Worm (Caenorhabditis elegans) whole organism, late embryonic: ENCODE measurements around the gene F20D6.9.

Experiments used
- C08G9.2 ChIP-seq: sonication (generic microtip); optimal IDR thresholded peaks from 2 replicates; lab custom pipeline; 2016; ENCODE audit warnings: mild to moderate bottlenecking, missing genetic modification characterization, moderate library complexity, missing compliant biosample characterization
- F13H6.1 ChIP-seq: sonication (generic microtip); optimal IDR thresholded peaks from 2 replicates; lab custom pipeline; 2016; ENCODE audit warnings: missing genetic modification characterization, missing compliant biosample characterization
- K02D7.2 ChIP-seq: sonication (generic microtip); optimal IDR thresholded peaks from 2 replicates; lab custom pipeline; 2017; ENCODE audit warnings: mild to moderate bottlenecking, missing genetic modification characterization, missing compliant biosample characterization
- K09A11.1 ChIP-seq: sonication (generic microtip); optimal IDR thresholded peaks from 2 replicates; lab custom pipeline; 2017; ENCODE audit warnings: antibody characterized with exemption, mild to moderate bottlenecking, missing genetic modification characterization, missing compliant biosample characterization; ENCODE audit not compliant: insufficient read depth
- ama-1 ChIP-seq: fragments of 150-350 bp; optimal IDR thresholded peaks from 2 replicates; lab custom pipeline; 2014
- ceh-2 ChIP-seq: sonication (generic microtip); optimal IDR thresholded peaks from 2 replicates; lab custom pipeline; 2016; ENCODE audit warnings: missing genotype, missing genetic modification characterization, missing compliant biosample characterization
- ceh-22 ChIP-seq: sonication (generic microtip); optimal IDR thresholded peaks from 2 replicates; lab custom pipeline; 2017; ENCODE audit warnings: missing biosample characterization, missing genetic modification characterization
- ceh-24 ChIP-seq: sonication (generic microtip); optimal IDR thresholded peaks from 2 replicates; lab custom pipeline; 2016; ENCODE audit warnings: mild to moderate bottlenecking, missing genetic modification characterization, missing compliant biosample characterization
- ceh-45 ChIP-seq: fragments of 200-800 bp; sonication (Bioruptor generic); IDR thresholded peaks from 2 replicates; pipeline ENCODE4 v1.3.6; 2022; ENCODE audit warnings: missing genetic modification reagents, missing genetic modification characterization, missing compliant biosample characterization
- ceh-48 ChIP-seq: sonication (generic microtip); optimal IDR thresholded peaks from 2 replicates; lab custom pipeline; 2016; ENCODE audit warnings: missing genetic modification characterization, inconsistent platforms, missing compliant biosample characterization
- ceh-9 ChIP-seq: sonication (generic microtip); optimal IDR thresholded peaks from 2 replicates; lab custom pipeline; 2016; ENCODE audit warnings: mild to moderate bottlenecking, missing genetic modification characterization, inconsistent platforms, missing compliant biosample characterization
- dmd-4 ChIP-seq: sonication (generic microtip); optimal IDR thresholded peaks from 2 replicates; lab custom pipeline; 2016; ENCODE audit warnings: borderline replicate concordance, missing genetic modification characterization, missing compliant biosample characterization
- dve-1 ChIP-seq: sonication (generic microtip); optimal IDR thresholded peaks from 2 replicates; lab custom pipeline; 2017; ENCODE audit warnings: antibody characterized with exemption, mild to moderate bottlenecking, missing genetic modification characterization, missing compliant biosample characterization
- fax-1 ChIP-seq: sonication (generic microtip); optimal IDR thresholded peaks from 2 replicates; lab custom pipeline; 2016; ENCODE audit warnings: missing genotype, missing genetic modification characterization, missing compliant biosample characterization
- gmeb-2 ChIP-seq: sonication (generic microtip); optimal IDR thresholded peaks from 2 replicates; lab custom pipeline; 2016; ENCODE audit warnings: missing genetic modification characterization, inconsistent platforms, missing compliant biosample characterization
- hlh-6 ChIP-seq: sonication (generic microtip); optimal IDR thresholded peaks from 2 replicates; lab custom pipeline; 2016; ENCODE audit warnings: missing genotype, missing genetic modification characterization, missing compliant biosample characterization
- nhr-232 ChIP-seq: sonication (generic microtip); optimal IDR thresholded peaks from 2 replicates; lab custom pipeline; 2016; ENCODE audit warnings: missing genetic modification characterization, missing compliant biosample characterization
- pag-3 ChIP-seq: sonication (generic microtip); optimal IDR thresholded peaks from 2 replicates; lab custom pipeline; 2016; ENCODE audit warnings: missing compliant biosample characterization, missing genetic modification characterization, borderline replicate concordance
- pat-9 ChIP-seq: fragments of 200-800 bp; sonication (Bioruptor generic); optimal IDR thresholded peaks from 2 replicates; lab custom pipeline; 2018; ENCODE audit warnings: mild to moderate bottlenecking, missing genetic modification characterization, moderate library complexity, missing compliant biosample characterization
- pha-2 ChIP-seq: sonication (generic microtip); optimal IDR thresholded peaks from 2 replicates; lab custom pipeline; 2017; ENCODE audit warnings: mild to moderate bottlenecking, missing genetic modification characterization, missing compliant biosample characterization
- pqm-1 ChIP-seq: sonication (generic microtip); optimal IDR thresholded peaks from 2 replicates; lab custom pipeline; 2016; ENCODE audit warnings: missing genetic modification characterization, missing compliant biosample characterization
- pros-1 ChIP-seq: fragments of 150-350 bp; optimal IDR thresholded peaks from 2 replicates; lab custom pipeline; 2014; ENCODE audit warnings: missing biosample characterization, missing genetic modification reagents, missing genetic modification characterization
- ref-2 ChIP-seq: sonication (generic microtip); optimal IDR thresholded peaks from 2 replicates; lab custom pipeline; 2016; ENCODE audit warnings: missing genetic modification characterization, missing compliant biosample characterization
- sox-2 ChIP-seq: fragments of 200-800 bp; sonication (Bioruptor generic); IDR thresholded peaks from 2 replicates; pipeline ENCODE4 v1.3.6; 2022; ENCODE audit warnings: missing genetic modification reagents, missing genetic modification characterization, missing compliant biosample characterization
- sox-4 ChIP-seq: sonication (generic microtip); optimal IDR thresholded peaks from 2 replicates; lab custom pipeline; 2017; ENCODE audit warnings: mild to moderate bottlenecking, missing genetic modification characterization, inconsistent platforms, missing compliant biosample characterization
- ttx-3 ChIP-seq: sonication (generic microtip); optimal IDR thresholded peaks from 2 replicates; lab custom pipeline; 2016; ENCODE audit warnings: missing genetic modification reagents, missing genetic modification characterization, missing compliant biosample characterization
- unc-55 ChIP-seq: sonication (generic microtip); optimal IDR thresholded peaks from 2 replicates; lab custom pipeline; 2017; ENCODE audit warnings: missing biosample characterization, missing genetic modification reagents, missing genetic modification characterization
- unc-86 ChIP-seq: sonication (generic microtip); optimal IDR thresholded peaks from 2 replicates; lab custom pipeline; 2016; ENCODE audit warnings: missing genetic modification characterization, missing compliant biosample characterization
- ztf-16 ChIP-seq: sonication (generic microtip); optimal IDR thresholded peaks from 2 replicates; lab custom pipeline; 2017; ENCODE audit warnings: missing genetic modification characterization, missing compliant biosample characterization

F20D6.9 gene

DNA sequence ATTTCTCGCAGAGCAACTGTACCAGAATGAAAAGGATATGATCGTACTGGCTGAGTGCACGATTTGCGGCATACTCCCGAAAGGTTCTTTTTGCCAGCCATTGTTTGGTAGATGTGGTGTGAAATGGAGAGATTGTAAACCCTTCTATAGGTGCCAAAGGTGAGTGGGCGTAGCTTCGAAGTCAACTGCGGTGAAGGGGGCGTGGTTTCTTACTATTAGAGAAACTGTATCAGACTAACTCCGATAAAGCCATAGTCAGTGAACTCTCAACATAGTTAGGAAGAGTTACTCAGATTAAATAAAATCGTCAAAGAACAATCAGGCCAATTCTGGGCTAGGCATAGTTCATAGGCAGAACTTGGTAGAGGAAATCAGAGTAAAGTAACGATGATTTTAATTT, at the start of gene F20D6.9:
TSS of gene F20D6.9 (minus strand) at position 101 of the 400 bp plus-strand sequence.
- no peak for TF ChIP-seq unc-86 (tag; lab: Kevin White, UChicago)
- TF ChIP-seq ceh-2 (tag; lab: Kevin White, UChicago) = no peak
- no peak for TF ChIP-seq sox-2 (GFP tag; lab: Robert Waterston, UW)

DNA sequence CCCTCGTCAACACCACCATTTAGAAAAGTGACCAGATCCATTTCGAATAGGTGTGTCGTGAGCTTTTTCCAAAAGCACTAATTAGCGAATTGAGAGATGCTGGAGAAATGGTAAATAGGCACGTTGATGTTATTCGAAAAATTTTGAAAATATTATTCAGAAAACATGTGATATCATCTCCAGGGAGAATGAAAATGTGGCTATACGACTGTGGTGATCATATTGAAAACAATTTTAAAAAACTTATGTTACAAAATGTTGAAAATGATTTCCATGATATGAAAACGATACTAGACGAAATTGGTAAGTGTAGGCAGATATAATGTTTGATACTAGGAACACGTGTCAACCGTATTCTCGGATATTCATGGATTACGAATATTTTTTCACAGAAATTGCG, 49.6 kb upstream of the F20D6.9 start, which contains the start of gene K07C11.10:
TSS of gene K07C11.10 (minus strand) at position 101 of the 400 bp plus-strand sequence.
- TF ChIP-seq ama-1 (lab: Kevin White, UChicago) = no peak
- no peak for TF ChIP-seq ttx-3
- TF ChIP-seq sox-4 (tag; lab: Kevin White, UChicago) = no peak
- no peak for TF ChIP-seq ztf-16 (tag; lab: Kevin White, UChicago)
- TF ChIP-seq ref-2 (tag; lab: Kevin White, UChicago) = no peak
- no peak for TF ChIP-seq K09A11.1 (tag; lab: Kevin White, UChicago)

- TF ChIP-seq nhr-232 (tag; lab: Kevin White, UChicago) (no peak), ztf-16 (tag; lab: Kevin White, UChicago) (no peak), fax-1 (tag; lab: Kevin White, UChicago) (no peak), pha-2 (tag; lab: Kevin White, UChicago) (no peak), ceh-22 (tag; lab: Kevin White, UChicago) (no peak), ceh-2 (tag; lab: Kevin White, UChicago) (no peak)
These were observed 47.4 kb upstream of the F20D6.9 start, which contains the start of gene pax-1 for ce11 chrV:8224634-8225033. pax-1 (plus strand) TSS chrV:8224934.

- TF ChIP-seq pros-1 (tag; lab: Kevin White, UChicago) (no peak), C08G9.2 (tag; lab: Kevin White, UChicago) (no peak), pqm-1 (tag; lab: Kevin White, UChicago) (no peak), ceh-45 (GFP tag; lab: Robert Waterston, UW) (no peak), ceh-24 (no peak), hlh-6 (no peak), nhr-232 (tag; lab: Kevin White, UChicago) (no peak), ceh-9 (tag; lab: Kevin White, UChicago) (no peak), sox-2 (GFP tag; lab: Robert Waterston, UW) (no peak), pag-3 (tag; lab: Kevin White, UChicago) (no peak)
These were observed 46.2 kb upstream of the F20D6.9 start for ce11 chrV:8223417-8223816.

DNA sequence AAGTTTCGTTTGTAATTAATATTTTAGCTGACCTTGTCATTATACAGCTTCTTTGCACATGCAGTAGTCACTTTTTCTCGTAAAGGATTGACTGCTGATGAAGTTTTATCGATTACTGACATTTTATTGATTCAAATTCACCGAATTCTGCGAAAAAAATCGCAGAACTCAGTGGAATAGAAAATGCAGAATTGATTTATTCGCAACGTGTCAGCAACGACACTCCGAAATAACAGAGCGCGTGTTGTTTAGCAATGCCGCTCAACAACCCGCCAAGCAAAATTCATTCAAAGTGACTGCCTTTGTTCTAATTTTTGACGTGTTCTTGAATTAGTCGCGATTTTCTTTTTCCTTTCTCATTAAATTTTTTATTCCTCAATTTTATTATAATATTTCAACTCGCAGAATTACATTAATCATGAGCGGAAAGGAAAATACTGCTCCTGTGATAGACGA, 43.9 kb upstream of the F20D6.9 start, which contains the start of the genes cogc-6 and air-1:
TSS of gene cogc-6 (minus strand) at position 234 of the 456 bp plus-strand sequence.
TSS of gene air-1 (plus strand) at position 406 of the 456 bp plus-strand sequence.
- TF ChIP-seq ceh-22 (tag; lab: Kevin White, UChicago) (no peak), dve-1 (tag; lab: Kevin White, UChicago) (no peak)

DNA sequence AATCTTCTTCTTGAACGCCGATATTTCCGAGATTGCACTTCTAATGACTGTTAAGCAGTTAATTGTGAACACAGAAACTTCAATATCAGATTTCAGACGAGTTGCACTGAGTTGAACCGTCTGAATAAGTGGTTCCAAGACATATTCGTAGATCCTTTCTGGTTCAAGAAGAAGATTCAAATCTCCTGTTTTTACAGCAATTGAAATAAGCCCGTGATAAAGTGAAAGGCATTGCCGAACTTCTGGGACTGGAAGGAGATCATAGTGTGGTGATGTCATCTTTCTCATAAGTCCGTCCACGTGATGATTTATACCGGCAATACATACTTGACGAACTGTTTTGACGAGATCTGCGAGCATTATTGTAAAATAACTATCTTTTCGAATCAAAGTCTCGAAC, 42.3 kb upstream of the F20D6.9 start:
- TF ChIP-seq dmd-4 (no peak), ceh-22 (tag; lab: Kevin White, UChicago) (no peak), pat-9 (tag; lab: Kevin White, UChicago) (no peak), K02D7.2 (tag; lab: Kevin White, UChicago) (no peak), ref-2 (tag; lab: Kevin White, UChicago) (no peak), hlh-6 (no peak), ztf-16 (tag; lab: Kevin White, UChicago) (no peak), ceh-48 (tag; lab: Kevin White, UChicago) (no peak), gmeb-2 (tag; lab: Kevin White, UChicago) (no peak)
- TF ChIP-seq, all 69 proteins: peak for 0

ce11 chrV:8217661-8218265, 40.5 kb upstream of the F20D6.9 start, which contains the start of gene K07C11.8:
K07C11.8 (minus strand) TSS chrV:8217884.
- TF ChIP-seq ceh-48 (tag; lab: Kevin White, UChicago) (peak; percentile 51), F13H6.1 (tag; lab: Kevin White, UChicago) (no peak), nhr-232 (tag; lab: Kevin White, UChicago) (no peak), unc-55 (no peak)
- TF ChIP-seq, all 69 proteins: peak for 1
